Fruit fly (Drosophila melanogaster) whole organism, adult: ENCODE measurements around the gene Tbc1d15-17.

ENCODE experiments used
- CG12768 ChIP-seq: fragments of 200-800 bp; sonication (Bioruptor generic); optimal IDR thresholded peaks from 2 replicates; lab custom pipeline; 2017; ENCODE audit warnings: missing biosample characterization, missing genetic modification characterization, mild to moderate bottlenecking, moderate library complexity, missing genetic modification reagents
- CG33017 ChIP-seq: fragments of 200-800 bp; sonication (Bioruptor generic); optimal IDR thresholded peaks from 2 replicates; lab custom pipeline; 2018; ENCODE audit warnings: missing biosample characterization, mild to moderate bottlenecking, missing genetic modification characterization, moderate library complexity
- CG5204 ChIP-seq: fragments of 200-800 bp; sonication (Bioruptor generic); optimal IDR thresholded peaks from 2 replicates; lab custom pipeline; 2016; ENCODE audit warnings: missing biosample characterization, missing genetic modification characterization
- CG7045 ChIP-seq: fragments of 200-800 bp; sonication (Bioruptor generic); optimal IDR thresholded peaks from 2 replicates; lab custom pipeline; 2017; ENCODE audit warnings: missing biosample characterization, mild to moderate bottlenecking, missing genetic modification characterization
- CG7101 ChIP-seq: fragments of 200-800 bp; sonication (Bioruptor generic); optimal IDR thresholded peaks from 2 replicates; lab custom pipeline; 2018; ENCODE audit warnings: missing biosample characterization, mild to moderate bottlenecking, missing genetic modification characterization, moderate library complexity
- Clk ChIP-seq: fragments of 200-800 bp; sonication (Bioruptor generic); optimal IDR thresholded peaks from 2 replicates; lab custom pipeline; 2017; ENCODE audit warnings: missing biosample characterization, missing genetic modification characterization
- Hr96 ChIP-seq: fragments of 200-800 bp; sonication (Bioruptor generic); optimal IDR thresholded peaks from 2 replicates; lab custom pipeline; 2016; ENCODE audit warnings: missing biosample characterization, missing genetic modification characterization
- bab1 ChIP-seq: fragments of 200-800 bp; sonication (Bioruptor generic); optimal IDR thresholded peaks from 3 replicates; lab custom pipeline; 2019; ENCODE audit warnings: missing biosample characterization, mild to moderate bottlenecking, missing genetic modification characterization, moderate library complexity
- cic ChIP-seq: fragments of 200-800 bp; sonication (Bioruptor generic); optimal IDR thresholded peaks from 2 replicates; lab custom pipeline; 2017; ENCODE audit warnings: missing biosample characterization, mild to moderate bottlenecking, missing genetic modification characterization, moderate library complexity
- cnc ChIP-seq, 2 experiments: fragments of >200 bp; optimal IDR thresholded peaks; 2 replicates each; lab custom pipeline; 2017
- kay ChIP-seq: fragments of 200-800 bp; sonication (Bioruptor generic); peaks from one replicate; lab custom pipeline; 2016; ENCODE audit warnings: missing biosample characterization, missing genetic modification characterization, borderline replicate concordance
- ovo ChIP-seq: fragments of 200-800 bp; sonication (Bioruptor generic); optimal IDR thresholded peaks from 2 replicates; lab custom pipeline; 2016; ENCODE audit warnings: missing biosample characterization, missing genetic modification characterization
- tj ChIP-seq: fragments of 200-800 bp; sonication (Bioruptor generic); optimal IDR thresholded peaks from 3 replicates; lab custom pipeline; 2017; ENCODE audit warnings: missing biosample characterization, mild to moderate bottlenecking, missing genetic modification characterization, moderate library complexity
- toe ChIP-seq: fragments of 200-800 bp; sonication (Bioruptor generic); optimal IDR thresholded peaks from 2 replicates; lab custom pipeline; 2016; ENCODE audit warnings: missing biosample characterization, missing genetic modification characterization

DNA sequence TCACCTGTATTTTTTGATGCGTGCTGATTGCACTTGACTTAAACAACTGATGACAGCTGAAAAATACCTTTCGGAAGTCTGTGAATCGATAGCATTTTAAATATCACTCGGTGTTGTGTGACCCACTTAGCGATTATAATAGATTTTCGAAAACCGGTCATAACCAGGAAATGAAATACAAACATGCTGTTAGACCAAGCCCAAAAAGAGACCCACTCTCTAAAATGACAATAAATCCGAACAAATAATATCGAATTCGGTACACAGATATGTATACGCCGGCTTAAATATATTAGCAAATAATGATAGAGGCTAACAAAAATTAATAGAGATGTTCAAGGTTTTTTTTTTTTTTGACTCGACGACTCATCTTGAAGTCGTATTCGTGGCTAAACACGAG lies 31.3 kb upstream of the Tbc1d15-17 start:
- TF ChIP-seq kay (GFP tag; lab: Kevin White, UChicago) = peak; percentile 73
- no peak for TF ChIP-seq Clk (GFP tag; lab: Kevin White, UChicago)
- TF ChIP-seq CG7045 (GFP tag; lab: Kevin White, UChicago) = no peak
- no peak for TF ChIP-seq tj
- TF ChIP-seq cnc (optimal IDR thresholded peaks at IDR 0.05; lab: Kevin White, UChicago) = no peak
- TF ChIP-seq CG5204 (GFP tag; lab: Kevin White, UChicago) = no peak
- TF ChIP-seq Hr96 (GFP tag; lab: Kevin White, UChicago) = no peak
- TF ChIP-seq toe = no peak
- TF ChIP-seq ovo = no peak
- TF ChIP-seq bab1 (GFP tag; lab: Kevin White, UChicago) = no peak
- no peak for TF ChIP-seq CG7101
- no peak for TF ChIP-seq CG33017 (tag; lab: Kevin White, UChicago)
- TF ChIP-seq CG12768 (GFP tag; lab: Kevin White, UChicago) = no peak
- no peak for TF ChIP-seq cic
